Worm (Caenorhabditis elegans) whole organism, mixed stage, embryonic: Measurements from ENCODE around the gene fbxc-51.

Experiments used
- M03D4.4 ChIP-seq: sonication (generic microtip); optimal IDR thresholded peaks from 2 replicates; lab custom pipeline; 2017; ENCODE audit warnings: mild to moderate bottlenecking, missing genetic modification characterization, missing compliant biosample characterization
- ceh-39 ChIP-seq: fragments of 150-350 bp; optimal IDR thresholded peaks from 2 replicates; lab custom pipeline; 2014; ENCODE audit warnings: missing biosample characterization, missing genetic modification characterization
- ceh-83 ChIP-seq: fragments of 200-800 bp; sonication (Bioruptor generic); optimal IDR thresholded peaks from 2 replicates; lab custom pipeline; 2018; ENCODE audit warnings: mild to moderate bottlenecking, missing genetic modification characterization, missing compliant biosample characterization
- elt-3 ChIP-seq: fragments of 150-350 bp; optimal IDR thresholded peaks from 2 replicates; lab custom pipeline; 2014; ENCODE audit warnings: missing biosample characterization, missing genetic modification characterization
- nhr-237 ChIP-seq: fragments of 150-350 bp; optimal IDR thresholded peaks from 2 replicates; lab custom pipeline; 2014; ENCODE audit warnings: missing biosample characterization, missing genetic modification characterization
- nhr-28 ChIP-seq: fragments of 150-350 bp; optimal IDR thresholded peaks from 2 replicates; lab custom pipeline; 2014; ENCODE audit warnings: missing biosample characterization, missing genetic modification characterization
- sem-2 ChIP-seq: fragments of 200-800 bp; sonication (Bioruptor generic); optimal IDR thresholded peaks from 2 replicates; lab custom pipeline; 2018; ENCODE audit warnings: mild to moderate bottlenecking, missing genetic modification characterization, missing compliant biosample characterization
- ztf-11 ChIP-seq: fragments of 150-350 bp; optimal IDR thresholded peaks from 2 replicates; lab custom pipeline; 2014; ENCODE audit warnings: missing biosample characterization, missing genetic modification characterization

DNA sequence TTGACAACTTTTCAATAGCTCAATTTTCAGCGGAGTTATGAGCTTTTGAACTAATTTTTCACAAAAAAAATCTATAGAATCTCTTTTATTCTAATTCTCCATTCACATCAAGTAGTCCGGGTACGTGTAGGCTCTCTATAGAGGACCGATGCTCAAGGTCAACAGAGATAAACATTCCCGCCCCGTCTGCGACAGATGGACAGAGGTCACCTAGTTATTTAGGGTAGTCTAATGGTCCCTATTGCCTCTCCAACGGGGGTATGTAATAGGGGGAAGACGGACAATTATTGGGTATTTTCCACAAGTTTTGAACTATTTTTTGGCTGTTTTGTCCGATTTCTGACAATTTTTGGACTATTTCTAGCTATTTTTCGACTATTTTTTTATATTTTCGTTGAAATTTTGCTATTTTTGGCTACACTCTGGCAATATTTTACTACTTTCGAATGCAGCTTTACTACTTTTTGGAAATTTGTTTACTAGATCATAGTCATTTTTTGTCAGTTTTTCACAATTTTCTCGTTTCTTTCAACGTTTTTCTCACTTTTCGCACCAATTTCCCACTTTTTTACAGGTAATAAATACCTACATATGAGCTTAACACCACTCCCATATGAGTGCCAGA lies at the start of gene fbxc-51:
- TF ChIP-seq elt-3 (tag; lab: Kevin White, UChicago) (no peak), nhr-237 (no peak), ceh-39 (no peak), sem-2 (GFP tag; lab: Kevin White, UChicago) (no peak), M03D4.4 (tag; lab: Kevin White, UChicago) (no peak), ztf-11 (tag; lab: Kevin White, UChicago) (no peak), nhr-28 (tag; lab: Kevin White, UChicago) (no peak), ceh-83 (GFP tag; lab: Kevin White, UChicago) (no peak)
